Worm (Caenorhabditis elegans) whole organism, L3 larva: ENCODE data around the gene glt-1.

Source experiments
- aly-2 ChIP-seq: fragments of 150-350 bp; optimal IDR thresholded peaks from 2 replicates; lab custom pipeline; 2014; ENCODE audit warnings: missing biosample characterization, missing genetic modification characterization
- ama-1 ChIP-seq: fragments of 150-350 bp; optimal IDR thresholded peaks from 2 replicates; lab custom pipeline; 2018
- ceh-28 ChIP-seq: fragments of 150-350 bp; optimal IDR thresholded peaks from 2 replicates; lab custom pipeline; 2014; ENCODE audit warnings: missing biosample characterization, missing genetic modification reagents, missing genetic modification characterization
- ceh-9 ChIP-seq: sonication (generic microtip); optimal IDR thresholded peaks from 2 replicates; lab custom pipeline; 2018; ENCODE audit warnings: missing biosample characterization, missing genetic modification characterization
- daf-12 ChIP-seq: fragments of 150-350 bp; optimal IDR thresholded peaks from 2 replicates; lab custom pipeline; 2014; ENCODE audit warnings: missing biosample characterization, missing genetic modification reagents, missing genetic modification characterization
- egl-5 ChIP-seq: fragments of 150-350 bp; optimal IDR thresholded peaks from 2 replicates; lab custom pipeline; 2017; ENCODE audit warnings: missing biosample characterization, missing genetic modification reagents, missing genetic modification characterization, inconsistent platforms
- elt-1 ChIP-seq: fragments of 150-350 bp; optimal IDR thresholded peaks from 2 replicates; lab custom pipeline; 2014; ENCODE audit warnings: missing biosample characterization, missing genetic modification characterization
- elt-2 ChIP-seq: sonication (generic microtip); optimal IDR thresholded peaks from 2 replicates; lab custom pipeline; 2016; ENCODE audit warnings: missing genetic modification reagents, mild to moderate bottlenecking, missing genetic modification characterization, missing compliant biosample characterization
- elt-3 ChIP-seq, 3 experiments: fragments of 150-350 bp in 1 of 3; sonication (generic microtip) in 2 of 3; optimal IDR thresholded peaks; 2 replicates in 2 of 3; 4 replicates in 1 of 3; lab custom pipeline; 2014 to 2017; ENCODE audit warnings: missing biosample characterization in 3 of 3, missing genetic modification characterization in 3 of 3
- fkh-2 ChIP-seq: fragments of 150-350 bp; optimal IDR thresholded peaks from 2 replicates; lab custom pipeline; 2014; ENCODE audit warnings: missing biosample characterization, missing genetic modification reagents, missing genetic modification characterization
- hmg-11 ChIP-seq: sonication (generic microtip); optimal IDR thresholded peaks from 2 replicates; lab custom pipeline; 2016; ENCODE audit warnings: missing genetic modification characterization, missing compliant biosample characterization
- jun-1 ChIP-seq: fragments of 150-350 bp; optimal IDR thresholded peaks from 2 replicates; lab custom pipeline; 2014; ENCODE audit warnings: missing biosample characterization, missing genetic modification reagents, missing genetic modification characterization
- lin-15B ChIP-seq: fragments of 150-350 bp; optimal IDR thresholded peaks from 2 replicates; lab custom pipeline; 2014; ENCODE audit warnings: missing biosample characterization, missing genetic modification characterization
- lin-39 ChIP-seq: fragments of 150-350 bp; optimal IDR thresholded peaks from 2 replicates; lab custom pipeline; 2018; ENCODE audit warnings: missing biosample characterization, missing genetic modification reagents, missing genetic modification characterization
- lsy-12 ChIP-seq: sonication (generic microtip); optimal IDR thresholded peaks from 2 replicates; lab custom pipeline; 2016; ENCODE audit warnings: mild to moderate bottlenecking, missing genetic modification characterization, missing compliant biosample characterization
- mml-1 ChIP-seq: fragments of 150-350 bp; sonication (generic microtip); optimal IDR thresholded peaks from 3 replicates; lab custom pipeline; 2014; ENCODE audit warnings: missing biosample characterization, missing genetic modification characterization
- nfya-1 ChIP-seq: sonication (generic microtip); optimal IDR thresholded peaks from 2 replicates; lab custom pipeline; 2017; ENCODE audit warnings: missing genetic modification characterization, mild to moderate bottlenecking, missing compliant biosample characterization, antibody characterized with exemption, moderate library complexity; ENCODE audit not compliant: insufficient read depth
- nhr-12 ChIP-seq: fragments of 150-350 bp; optimal IDR thresholded peaks from 2 replicates; lab custom pipeline; 2014; ENCODE audit warnings: missing biosample characterization, missing genetic modification characterization
- nhr-23 ChIP-seq: fragments of 150-350 bp; optimal IDR thresholded peaks from 2 replicates; lab custom pipeline; 2014; ENCODE audit warnings: missing biosample characterization, missing genetic modification reagents, missing genetic modification characterization
- nhr-237 ChIP-seq: fragments of 150-350 bp; optimal IDR thresholded peaks from 2 replicates; lab custom pipeline; 2014; ENCODE audit warnings: missing biosample characterization, missing genetic modification characterization
- nhr-25 ChIP-seq: sonication (generic microtip); optimal IDR thresholded peaks from 2 replicates; lab custom pipeline; 2017; ENCODE audit warnings: missing biosample characterization, missing genetic modification characterization
- nhr-28 ChIP-seq: fragments of 150-350 bp; optimal IDR thresholded peaks from 2 replicates; lab custom pipeline; 2014; ENCODE audit warnings: missing biosample characterization, missing genetic modification characterization
- nhr-43 ChIP-seq: sonication (generic microtip); optimal IDR thresholded peaks from 2 replicates; lab custom pipeline; 2016; ENCODE audit warnings: mild to moderate bottlenecking, missing genetic modification characterization, missing compliant biosample characterization; ENCODE audit not compliant: poor library complexity, severe bottlenecking
- nhr-67 ChIP-seq: fragments of 150-350 bp; optimal IDR thresholded peaks from 2 replicates; lab custom pipeline; 2014; ENCODE audit warnings: missing biosample characterization, missing genetic modification characterization
- nhr-76 ChIP-seq: fragments of 150-350 bp; sonication (generic microtip); optimal IDR thresholded peaks from 5 replicates; lab custom pipeline; 2014; ENCODE audit warnings: missing biosample characterization, missing genetic modification characterization
- pha-4 ChIP-seq: fragments of 150-350 bp; optimal IDR thresholded peaks from 2 replicates; lab custom pipeline; 2014; ENCODE audit warnings: missing biosample characterization, missing genetic modification reagents, missing genetic modification characterization
- skn-1 ChIP-seq: fragments of 150-350 bp; optimal IDR thresholded peaks from 2 replicates; lab custom pipeline; 2014; ENCODE audit warnings: missing biosample characterization, missing genetic modification characterization
- snpc-4 ChIP-seq: fragments of 150-350 bp; optimal IDR thresholded peaks from 2 replicates; lab custom pipeline; 2014; ENCODE audit warnings: missing biosample characterization, missing genetic modification characterization
- tbx-2 ChIP-seq: sonication (generic microtip); optimal IDR thresholded peaks from 2 replicates; lab custom pipeline; 2016; ENCODE audit warnings: mild to moderate bottlenecking, missing genetic modification characterization, missing compliant biosample characterization
- unc-62 ChIP-seq: fragments of 150-350 bp; sonication (generic microtip); optimal IDR thresholded peaks from 4 replicates; lab custom pipeline; 2014; ENCODE audit warnings: missing biosample characterization, missing genetic modification reagents, missing genetic modification characterization
- ztf-11 ChIP-seq: fragments of 150-350 bp; optimal IDR thresholded peaks from 2 replicates; lab custom pipeline; 2014; ENCODE audit warnings: missing biosample characterization, missing genetic modification characterization
- ztf-4 ChIP-seq: fragments of 150-350 bp; optimal IDR thresholded peaks from 2 replicates; lab custom pipeline; 2014; ENCODE audit warnings: missing biosample characterization, missing genetic modification characterization

The glt-1 gene

DNA sequence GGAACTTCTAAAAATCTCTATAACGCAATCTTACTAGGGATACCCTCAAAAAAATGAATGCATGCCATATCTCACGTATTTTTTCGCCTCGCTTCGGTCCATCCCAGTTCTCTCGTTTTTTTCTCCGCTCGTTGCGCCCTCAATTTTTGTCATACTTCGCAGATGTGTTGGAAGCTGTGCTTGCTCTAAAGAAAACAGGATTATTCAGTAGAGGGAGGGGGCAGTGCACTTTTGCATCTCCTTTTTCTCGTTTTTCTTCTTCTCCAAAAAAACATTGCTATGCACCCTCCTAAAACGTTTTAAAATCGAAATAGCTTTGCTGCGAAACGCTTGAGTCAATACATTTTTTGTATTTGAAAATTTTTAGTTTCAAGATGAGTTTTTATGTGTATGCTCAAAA, 39.7 kb downstream of the glt-1 start:
- no peak for TF ChIP-seq elt-2 (tag; lab: Kevin White, UChicago)
- TF ChIP-seq nhr-28: no peak
- peak; percentile 30 for TF ChIP-seq hmg-11
- TF ChIP-seq nfya-1 (tag; lab: Kevin White, UChicago): peak; percentile 25
- no peak for TF ChIP-seq nhr-25
- TF ChIP-seq ceh-28 (tag; lab: Kevin White, UChicago): no peak
- TF ChIP-seq lin-39 (tag; lab: Kevin White, UChicago): peak; percentile 19
- TF ChIP-seq skn-1 (tag; lab: Kevin White, UChicago): no peak
- no peak for TF ChIP-seq jun-1 (tag; lab: Kevin White, UChicago)

ce11 chrX:3536302-3537251, 40.8 kb downstream of the glt-1 start:
- TF ChIP-seq unc-62 (no peak), lin-39 (tag; lab: Kevin White, UChicago) (no peak), tbx-2 (tag; lab: Kevin White, UChicago) (no peak), ceh-28 (tag; lab: Kevin White, UChicago) (no peak), nhr-76 (tag; lab: Kevin White, UChicago) (no peak), elt-3 (tag; optimal IDR thresholded peaks at IDR 0.05; lab: Kevin White, UChicago) (no peak), nfya-1 (tag; lab: Kevin White, UChicago) (no peak), fkh-2 (no peak), lin-15B (tag; lab: Kevin White, UChicago) (no peak), pha-4 (tag; lab: Kevin White, UChicago) (no peak), elt-1 (tag; lab: Kevin White, UChicago) (no peak), nhr-43 (no peak), ceh-9 (tag; lab: Kevin White, UChicago) (no peak), nhr-237 (no peak)

ce11 chrX:3537335-3537734, 41.5 kb downstream of the glt-1 start, which contains the start of gene gyg-1:
TSS of gene gyg-1 (plus strand) at chrX:3537635.
- TF ChIP-seq ztf-11 (no peak), pha-4 (tag; lab: Kevin White, UChicago) (peak; percentile 12)

DNA sequence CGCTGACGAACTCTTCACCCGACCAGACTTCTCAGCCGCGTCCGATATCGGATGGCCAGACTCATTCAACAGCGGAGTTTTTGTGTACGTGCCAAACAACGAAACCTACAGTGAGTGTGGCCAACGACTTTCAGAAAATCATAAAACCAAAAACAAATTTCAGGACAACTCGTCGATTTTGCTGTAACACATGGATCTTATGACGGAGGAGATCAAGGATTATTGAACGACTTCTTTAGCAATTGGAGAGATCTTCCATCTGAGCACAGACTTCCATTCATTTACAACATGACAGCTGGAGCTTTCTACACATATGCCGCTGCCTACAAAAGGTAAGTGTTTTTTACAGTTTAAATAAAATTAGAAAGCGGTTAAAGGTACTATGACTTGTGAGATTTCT, 42.2 kb downstream of the glt-1 start:
- TF ChIP-seq ceh-28 (tag; lab: Kevin White, UChicago): no peak
- TF ChIP-seq ztf-4 (tag; lab: Kevin White, UChicago): no peak
- TF ChIP-seq lin-39 (tag; lab: Kevin White, UChicago): no peak
- TF ChIP-seq mml-1: no peak
- TF ChIP-seq nhr-67 (tag; lab: Kevin White, UChicago): no peak

DNA sequence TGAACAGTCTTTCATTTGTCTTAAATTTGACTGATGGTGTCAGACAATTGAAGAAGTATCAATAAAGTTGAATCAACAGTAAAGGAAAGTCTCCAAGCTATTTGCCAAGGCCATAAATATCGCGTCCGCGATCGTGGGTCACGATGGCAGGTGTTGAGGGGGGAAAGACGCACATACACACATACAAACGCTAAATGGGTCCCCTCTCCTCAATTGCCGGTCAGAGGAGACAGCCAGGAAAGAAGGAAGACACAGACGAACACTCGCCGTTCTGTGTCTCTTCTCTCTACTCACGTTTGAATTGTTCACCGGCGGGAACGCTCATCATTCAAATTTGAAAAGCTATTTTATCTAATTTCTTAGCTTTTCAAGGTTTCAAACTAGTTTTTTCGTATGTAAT, 45.0 kb downstream of the glt-1 start:
- TF ChIP-seq egl-5 (tag; lab: Kevin White, UChicago) (peak; percentile 61), nhr-23 (tag; lab: Kevin White, UChicago) (peak; percentile 62), lin-39 (tag; lab: Kevin White, UChicago) (peak; percentile 86), tbx-2 (tag; lab: Kevin White, UChicago) (no peak), ama-1 (lab: Kevin White, UChicago) (peak; percentile 61), snpc-4 (tag; lab: Kevin White, UChicago) (peak; percentile 18), lsy-12 (no peak), nfya-1 (tag; lab: Kevin White, UChicago) (peak; percentile 55), aly-2 (no peak), nhr-67 (tag; lab: Kevin White, UChicago) (no peak), nhr-12 (tag; lab: Kevin White, UChicago) (no peak), nhr-25 (peak; percentile 72), nhr-28 (no peak), fkh-2 (no peak), elt-2 (tag; lab: Kevin White, UChicago) (peak; percentile 12), pha-4 (tag; lab: Kevin White, UChicago) (peak; percentile 58), daf-12 (tag; lab: Kevin White, UChicago) (no peak), skn-1 (tag; lab: Kevin White, UChicago) (no peak), hmg-11 (peak; percentile 34)
